Worm (Caenorhabditis elegans): ENCODE results near the gene rsp-8.

rsp-8 gene

DNA sequence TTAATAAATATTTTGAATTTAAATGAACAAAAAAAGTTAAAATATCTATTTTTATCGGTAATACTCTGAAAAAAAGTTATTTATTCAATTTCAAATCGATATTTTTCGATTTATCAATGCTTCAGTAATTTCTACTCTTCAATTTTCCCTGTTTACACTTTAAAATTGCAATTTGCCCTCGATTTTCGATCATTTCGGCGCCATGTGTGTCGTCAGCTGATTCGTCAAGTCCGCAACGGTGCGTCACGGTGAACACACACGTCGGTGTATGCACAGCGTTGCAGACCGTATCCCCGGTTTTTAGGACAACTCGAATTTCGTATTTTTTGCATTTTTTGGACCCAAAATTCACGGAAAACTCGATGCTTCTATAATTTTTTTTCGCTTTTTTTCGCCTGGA lies 3.0 kb upstream of the rsp-8 start, which contains the start of gene C18D11.3 (continued):
- TF ChIP-seq Y56A3A.18 (GFP tag; IDR thresholded peaks at IDR 0.05) (no peak), K11D2.4 (GFP tag; IDR thresholded peaks at IDR 0.05) (0 out of 2 replicates have a peak, but pooled peaks have one; percentile 56), D2030.7 (GFP tag; IDR thresholded peaks at IDR 0.05) (peak; percentile 49; the same call in 1 of the 2 replicates), nhr-90 (tag; optimal IDR thresholded peaks at IDR 0.05) (no peak), dpl-1 (GFP tag; optimal IDR thresholded peaks at IDR 0.05) (peak; percentile 57), F57A8.1 (GFP tag; optimal IDR thresholded peaks at IDR 0.05) (no peak), let-526 (GFP tag; IDR thresholded peaks at IDR 0.05) (peak; percentile 63; the same call in 1 of the 2 replicates), ceh-79 (tag; optimal IDR thresholded peaks at IDR 0.05) (no peak), ceh-58 (GFP tag; IDR thresholded peaks at IDR 0.05) (no peak), nhr-80 (tag; optimal IDR thresholded peaks at IDR 0.05) (peak; percentile 75), cebp-1 (GFP tag; IDR thresholded peaks at IDR 0.05) (0 out of 2 replicates have a peak, but pooled peaks have one; percentile 42), cebp-1 (tag; optimal IDR thresholded peaks at IDR 0.05) (peak; percentile 81), bed-1 (GFP tag; IDR thresholded peaks at IDR 0.05) (no peak), lsl-1 (GFP tag; optimal IDR thresholded peaks at IDR 0.05) (peak; percentile 84), Y53G8AR.9 (GFP tag; conservative IDR thresholded peaks at IDR 0.05) (0 out of 2 replicates have a peak, but pooled peaks have one; percentile 48), hsf-1 (GFP tag; IDR thresholded peaks at IDR 0.05) (0 out of 2 replicates have a peak, but pooled peaks have one; percentile 37), F33H1.4 (GFP tag; IDR thresholded peaks at IDR 0.05) (peak; percentile 51), hlh-12 (tag; optimal IDR thresholded peaks at IDR 0.05) (no peak), mcd-1 (GFP tag; IDR thresholded peaks at IDR 0.05) (peak; percentile 84), mes-4 (tag; optimal IDR thresholded peaks at IDR 0.05) (no peak), lsy-27 (tag; optimal IDR thresholded peaks at IDR 0.05; ENCODE audit: borderline replicate concordance, insufficient read depth) (no peak), let-607 (tag; optimal IDR thresholded peaks at IDR 0.05) (peak in 1 of 2 experiments; percentile 30), tbx-9 (tag; optimal IDR thresholded peaks at IDR 0.05; ENCODE audit: borderline replicate concordance) (no peak), somi-1 (GFP tag; optimal IDR thresholded peaks at IDR 0.05) (no peak), lag-1 (GFP tag; IDR thresholded peaks at IDR 0.05) (no peak), snpc-1.1 (tag; optimal IDR thresholded peaks at IDR 0.05; ENCODE audit: insufficient read depth) (no peak), ceh-40 (GFP tag; IDR thresholded peaks at IDR 0.05) (no peak), ets-4 (GFP tag; optimal IDR thresholded peaks at IDR 0.05) (peak; percentile 27), hmg-1.2 (GFP tag; IDR thresholded peaks at IDR 0.05) (peak; percentile 63; the same call in 1 of the 2 replicates), attf-5 (GFP tag; optimal IDR thresholded peaks at IDR 0.05) (peak; percentile 94), ZK185.1 (tag; optimal IDR thresholded peaks at IDR 0.05; ENCODE audit: poor library complexity, severe bottlenecking) (no peak), egrh-3 (GFP tag; IDR thresholded peaks at IDR 0.05) (0 out of 2 replicates have a peak, but pooled peaks have one; percentile 14), mel-28 (tag; optimal IDR thresholded peaks at IDR 0.05; ENCODE audit: borderline replicate concordance) (no peak), rec-8 (tag; optimal IDR thresholded peaks at IDR 0.05) (no peak), pha-4 (tag; optimal IDR thresholded peaks at IDR 0.05) (peak; percentile 64), nfyb-1 (GFP tag; IDR thresholded peaks at IDR 0.05) (peak; percentile 80), nhr-179 (tag; optimal IDR thresholded peaks at IDR 0.05) (no peak), attf-6 (GFP tag; IDR thresholded peaks at IDR 0.05) (no peak), aptf-2 (GFP tag; conservative IDR thresholded peaks at IDR 0.05) (no peak), ceh-100 (GFP tag; IDR thresholded peaks at IDR 0.05) (peak; percentile 75), attf-3 (GFP tag; conservative IDR thresholded peaks at IDR 0.05) (no peak), hlh-26 (GFP tag; conservative IDR thresholded peaks at IDR 0.05) (no peak), lin-54 (GFP tag; optimal IDR thresholded peaks at IDR 0.05) (peak; percentile 71), C17E4.6 (GFP tag; IDR thresholded peaks at IDR 0.05) (no peak), cebp-2 (GFP tag; IDR thresholded peaks at IDR 0.05) (no peak), dox-1 (GFP tag; IDR thresholded peaks at IDR 0.05) (peak; percentile 93), madf-8 (GFP tag; conservative IDR thresholded peaks at IDR 0.05) (peak; percentile 31; the same call in 1 of the 2 replicates), tlf-1 (GFP tag; optimal IDR thresholded peaks at IDR 0.05) (peak; percentile 58)

Measured in whole organism, young adult.